Worm (Caenorhabditis elegans): ENCODE measurements around the gene pcdr-1.
A peak's percentile ranks its signal among the peaks of the same experiment; 100 is the strongest.

The pcdr-1 gene

ce11 chrX:15689244-15689643 lies 22.7 kb downstream of the pcdr-1 start, which contains the start of gene C03H12.1:
TSS of gene C03H12.1 (plus strand) at chrX:15689449.
- TF ChIP-seq him-1 (tag; optimal IDR thresholded peaks at IDR 0.05), result no peak
- no peak for TF ChIP-seq W03F9.2 (tag; optimal IDR thresholded peaks at IDR 0.05)

- no peak for TF ChIP-seq W03F9.2 (tag; optimal IDR thresholded peaks at IDR 0.05)
- no peak for TF ChIP-seq him-1 (tag; optimal IDR thresholded peaks at IDR 0.05)
- no peak for TF ChIP-seq dao-5 (tag; optimal IDR thresholded peaks at IDR 0.05)
Observed at ce11 chrX:15693466-15693865, 26.9 kb downstream of the pcdr-1 start.

- TF ChIP-seq him-1 (tag; optimal IDR thresholded peaks at IDR 0.05), result no peak
- TF ChIP-seq W03F9.2 (tag; optimal IDR thresholded peaks at IDR 0.05), result no peak
- no peak for TF ChIP-seq dao-5 (tag; optimal IDR thresholded peaks at IDR 0.05)
Observed at ce11 chrX:15696400-15696799, 29.8 kb downstream of the pcdr-1 start, which contains the start of gene ZK662.2. TSS of gene ZK662.2 (plus strand) at chrX:15696700.

- TF ChIP-seq him-1 (tag; optimal IDR thresholded peaks at IDR 0.05), result no peak
- no peak for TF ChIP-seq dao-5 (tag; optimal IDR thresholded peaks at IDR 0.05)
- TF ChIP-seq W03F9.2 (tag; optimal IDR thresholded peaks at IDR 0.05), result no peak
Observed at ce11 chrX:15700220-15700619, 33.7 kb downstream of the pcdr-1 start.

- TF ChIP-seq W03F9.2 (tag; optimal IDR thresholded peaks at IDR 0.05), result no peak
- no peak for TF ChIP-seq dao-5 (tag; optimal IDR thresholded peaks at IDR 0.05)
- no peak for TF ChIP-seq him-1 (tag; optimal IDR thresholded peaks at IDR 0.05)
Observed at ce11 chrX:15704579-15705110, 38.1 kb downstream of the pcdr-1 start.

- TF ChIP-seq dao-5 (tag; optimal IDR thresholded peaks at IDR 0.05) (no peak), him-1 (tag; optimal IDR thresholded peaks at IDR 0.05) (no peak), W03F9.2 (tag; optimal IDR thresholded peaks at IDR 0.05) (no peak)
Observed at ce11 chrX:15706108-15706676, 39.6 kb downstream of the pcdr-1 start.

- TF ChIP-seq dao-5 (tag; optimal IDR thresholded peaks at IDR 0.05) (no peak), him-1 (tag; optimal IDR thresholded peaks at IDR 0.05) (peak; percentile 39), W03F9.2 (tag; optimal IDR thresholded peaks at IDR 0.05) (no peak)
Observed at ce11 chrX:15707366-15707892, 40.9 kb downstream of the pcdr-1 start.

- TF ChIP-seq him-1 (tag; optimal IDR thresholded peaks at IDR 0.05) (no peak), dao-5 (tag; optimal IDR thresholded peaks at IDR 0.05) (no peak), W03F9.2 (tag; optimal IDR thresholded peaks at IDR 0.05) (no peak)
Observed at ce11 chrX:15707913-15708312, 41.4 kb downstream of the pcdr-1 start, which contains the start of gene nhr-48. TSS of gene nhr-48 (plus strand) at chrX:15708213.

ce11 chrX:15709594-15709993 lies 43.0 kb downstream of the pcdr-1 start:
- TF ChIP-seq him-1 (tag; optimal IDR thresholded peaks at IDR 0.05) (no peak), W03F9.2 (tag; optimal IDR thresholded peaks at IDR 0.05) (no peak), dao-5 (tag; optimal IDR thresholded peaks at IDR 0.05) (no peak)

ce11 chrX:15713189-15713588 lies 46.6 kb downstream of the pcdr-1 start:
- TF ChIP-seq W03F9.2 (tag; optimal IDR thresholded peaks at IDR 0.05) (no peak), dao-5 (tag; optimal IDR thresholded peaks at IDR 0.05) (no peak), him-1 (tag; optimal IDR thresholded peaks at IDR 0.05) (no peak)

- no peak for TF ChIP-seq him-1 (tag; optimal IDR thresholded peaks at IDR 0.05)
- TF ChIP-seq dao-5 (tag; optimal IDR thresholded peaks at IDR 0.05), result no peak
- no peak for TF ChIP-seq W03F9.2 (tag; optimal IDR thresholded peaks at IDR 0.05)
Observed at ce11 chrX:15716971-15717370, 50.4 kb downstream of the pcdr-1 start.

- TF ChIP-seq dao-5 (tag; optimal IDR thresholded peaks at IDR 0.05) (no peak), him-1 (tag; optimal IDR thresholded peaks at IDR 0.05) (no peak), W03F9.2 (tag; optimal IDR thresholded peaks at IDR 0.05) (no peak)
Observed at ce11 chrX:15718325-15718724, 51.8 kb downstream of the pcdr-1 start, which contains the start of gene ZK662.6. TSS of gene ZK662.6 (plus strand) at chrX:15718625.

- no peak for TF ChIP-seq W03F9.2 (tag; optimal IDR thresholded peaks at IDR 0.05)
- no peak for TF ChIP-seq dao-5 (tag; optimal IDR thresholded peaks at IDR 0.05)
- no peak for TF ChIP-seq him-1 (tag; optimal IDR thresholded peaks at IDR 0.05)
Observed at ce11 chrX:15721346-15721745, 54.8 kb downstream of the pcdr-1 start, which contains the start of gene ZK662.5. TSS of gene ZK662.5 (plus strand) at chrX:15721646.
